Fruit fly (Drosophila melanogaster): Measurements from ENCODE around the gene nmd.

Gene nmd

dm6 chr2L:10339212-10339721, 35.5 kb upstream of the nmd start, which contains the start of gene SamDC (continued):
- TF ChIP-seq ATbp (GFP tag; optimal IDR thresholded peaks at IDR 0.05) (no peak), C15 (GFP tag; IDR thresholded peaks at IDR 0.05) (no peak), dati (GFP tag; IDR thresholded peaks at IDR 0.05) (no peak), gfzf (GFP tag; optimal IDR thresholded peaks at IDR 0.05) (peak; percentile 35), CHES-1-like (GFP tag; optimal IDR thresholded peaks at IDR 0.05) (no peak), zf30C (GFP tag; optimal IDR thresholded peaks at IDR 0.05) (no peak), Xrp1 (GFP tag; IDR thresholded peaks at IDR 0.05) (peak; percentile 32; the same call in 1 of the 2 replicates), run (tag; optimal IDR thresholded peaks at IDR 0.05) (no peak), hth (optimal IDR thresholded peaks at IDR 0.05) (no peak), kah (GFP tag; optimal IDR thresholded peaks at IDR 0.05) (no peak), corto (GFP tag; optimal IDR thresholded peaks at IDR 0.05) (peak; percentile 19), HmgZ (tag; optimal IDR thresholded peaks at IDR 0.05) (peak; percentile 59), CG9932 (GFP tag; IDR thresholded peaks at IDR 0.05) (no peak; the same call in 1 of the 2 replicates), cg (GFP tag; optimal IDR thresholded peaks at IDR 0.05) (no peak), CG10979 (tag; optimal IDR thresholded peaks at IDR 0.05) (peak; percentile 16), CG15073 (GFP tag; optimal IDR thresholded peaks at IDR 0.05) (no peak), CG2116 (GFP tag; optimal IDR thresholded peaks at IDR 0.05) (peak; percentile 60), CG15011 (GFP tag; optimal IDR thresholded peaks at IDR 0.05) (no peak), CG8765 (GFP tag; IDR thresholded peaks at IDR 0.05) (no peak), tin (GFP tag; optimal IDR thresholded peaks at IDR 0.05) (peak; percentile 13), CG12104 (GFP tag; optimal IDR thresholded peaks at IDR 0.05) (no peak), Sin3A (optimal IDR thresholded peaks at IDR 0.05) (peak; percentile 10), klu (GFP tag; IDR thresholded peaks at IDR 0.05) (no peak), HmgD (GFP tag; optimal IDR thresholded peaks at IDR 0.05) (peak; percentile 27), CG17186 (GFP tag; optimal IDR thresholded peaks at IDR 0.05) (no peak), Oaz (GFP tag; IDR thresholded peaks at IDR 0.05) (no peak), disco-r (GFP tag; optimal IDR thresholded peaks at IDR 0.05) (no peak), pum (GFP tag; optimal IDR thresholded peaks at IDR 0.05) (no peak), H15 (GFP tag; IDR thresholded peaks at IDR 0.05) (no peak), wdn (GFP tag; IDR thresholded peaks at IDR 0.05) (no peak), kni (GFP tag; optimal IDR thresholded peaks at IDR 0.05) (no peak), Fer3 (tag; optimal IDR thresholded peaks at IDR 0.05) (peak; percentile 34), CG4707 (GFP tag; optimal IDR thresholded peaks at IDR 0.05) (peak; percentile 8)

- TF ChIP-seq gcm2 (GFP tag; optimal IDR thresholded peaks at IDR 0.05) (peak; percentile 22), Sox100B (GFP tag; optimal IDR thresholded peaks at IDR 0.05) (peak; percentile 77), chif (GFP tag; optimal IDR thresholded peaks at IDR 0.05) (peak in 1 of 2 experiments; percentile 41), CG8924 (tag; optimal IDR thresholded peaks at IDR 0.05) (peak; percentile 82), CG4360 (GFP tag; IDR thresholded peaks at IDR 0.05) (no peak), sr (GFP tag; IDR thresholded peaks at IDR 0.05) (no peak), Dbx (GFP tag; IDR thresholded peaks at IDR 0.05) (peak; percentile 81; the same call in 2 of the 3 replicates), sens (GFP tag) (peak; percentile 91), ro (GFP tag; IDR thresholded peaks at IDR 0.05) (no peak), CG9876 (GFP tag; optimal IDR thresholded peaks at IDR 0.05) (no peak), B-H2 (GFP tag; optimal IDR thresholded peaks at IDR 0.05) (peak; percentile 87), ind (GFP tag; optimal IDR thresholded peaks at IDR 0.05) (peak; percentile 9), Ravus (GFP tag; IDR thresholded peaks at IDR 0.05) (no peak), dpn (GFP tag; optimal IDR thresholded peaks at IDR 0.05) (peak; percentile 44 to 62), CG10147 (GFP tag; optimal IDR thresholded peaks at IDR 0.05) (peak; percentile 64), CG11085 (GFP tag; IDR thresholded peaks at IDR 0.05) (no peak), lbe (GFP tag; optimal IDR thresholded peaks at IDR 0.05) (peak; percentile 72), vvl (GFP tag; IDR thresholded peaks at IDR 0.05) (peak; percentile 93), NFAT (GFP tag; IDR thresholded peaks at IDR 0.05) (peak; percentile 70; the same call in 1 of the 2 replicates), CG34224 (GFP tag; IDR thresholded peaks at IDR 0.05; ENCODE audit: partially characterized antibody) (peak; percentile 66), az2 (GFP tag; optimal IDR thresholded peaks at IDR 0.05) (no peak)
These were observed 31.1 kb upstream of the nmd start for dm6 chr2L:10334854-10335277.
